Worm (Caenorhabditis elegans) whole organism, young adult: ENCODE data around the gene nhr-90.

Source experiments
- B0035.1 ChIP-seq: sonication (generic microtip); optimal IDR thresholded peaks from 2 replicates; lab custom pipeline; 2016; ENCODE audit warnings: missing genetic modification characterization, mild to moderate bottlenecking, missing compliant biosample characterization, missing genotype, missing genetic modification reagents
- B0261.1 ChIP-seq: sonication (generic microtip); optimal IDR thresholded peaks from 2 replicates; lab custom pipeline; 2016; ENCODE audit warnings: mild to moderate bottlenecking, missing genetic modification characterization, moderate library complexity, missing compliant biosample characterization
- F33H1.4 ChIP-seq: fragments of 200-800 bp; sonication (Bioruptor generic); IDR thresholded peaks from 2 replicates; pipeline ENCODE4 v1.3.6; 2022; ENCODE audit warnings: missing genetic modification reagents, missing genetic modification characterization, missing compliant biosample characterization
- F55B11.4 ChIP-seq: sonication (generic microtip); optimal IDR thresholded peaks from 2 replicates; lab custom pipeline; 2016; ENCODE audit warnings: missing compliant biosample characterization, missing genetic modification characterization, borderline replicate concordance; ENCODE audit not compliant: insufficient read depth
- F57A8.1 ChIP-seq: fragments of 200-800 bp; sonication (Bioruptor generic); optimal IDR thresholded peaks from 2 replicates; lab custom pipeline; 2018; ENCODE audit warnings: mild to moderate bottlenecking, missing genetic modification characterization, moderate library complexity, missing compliant biosample characterization
- K11D2.4 ChIP-seq: fragments of 200-800 bp; sonication (Bioruptor generic); IDR thresholded peaks from 2 replicates; pipeline ENCODE4 v1.3.6; 2022; ENCODE audit warnings: missing genetic modification reagents, missing genetic modification characterization, missing compliant biosample characterization
- Y53F4B.3 ChIP-seq: fragments of 200-800 bp; sonication (Bioruptor generic); IDR thresholded peaks from 2 replicates; pipeline ENCODE4 v1.3.6; 2022; ENCODE audit warnings: missing genetic modification reagents, missing genetic modification characterization, missing compliant biosample characterization
- Y67H2A.10 ChIP-seq: fragments of 200-800 bp; sonication (Bioruptor generic); conservative IDR thresholded peaks from 2 replicates; pipeline ENCODE4 v1.3.6; 2022; ENCODE audit warnings: missing genetic modification reagents, missing genetic modification characterization, missing compliant biosample characterization
- aptf-2 ChIP-seq: fragments of 200-800 bp; sonication (Bioruptor generic); conservative IDR thresholded peaks from 2 replicates; pipeline ENCODE4 v1.3.6; 2022; ENCODE audit warnings: missing genetic modification reagents, missing genetic modification characterization, missing compliant biosample characterization
- atf-7 ChIP-seq: sonication (generic microtip); optimal IDR thresholded peaks from 2 replicates; lab custom pipeline; 2017; ENCODE audit warnings: mild to moderate bottlenecking, missing genetic modification characterization, missing compliant biosample characterization
- ceh-27 ChIP-seq: fragments of 200-800 bp; sonication (Bioruptor generic); optimal IDR thresholded peaks from 2 replicates; lab custom pipeline; 2018; ENCODE audit warnings: mild to moderate bottlenecking, missing genetic modification characterization, moderate library complexity, missing compliant biosample characterization
- ceh-91 ChIP-seq: fragments of 200-800 bp; sonication (Bioruptor generic); IDR thresholded peaks from 2 replicates; pipeline ENCODE4 v1.3.6; 2022; ENCODE audit warnings: missing genetic modification reagents, missing genetic modification characterization, missing compliant biosample characterization
- egl-18 ChIP-seq: fragments of 200-800 bp; sonication (Bioruptor generic); IDR thresholded peaks from 2 replicates; pipeline ENCODE4 v1.3.6; 2022; ENCODE audit warnings: missing genetic modification reagents, missing genetic modification characterization, missing compliant biosample characterization
- egrh-3 ChIP-seq: fragments of 200-800 bp; sonication (Bioruptor generic); IDR thresholded peaks from 2 replicates; pipeline ENCODE4 v1.3.6; 2022; ENCODE audit warnings: missing genetic modification reagents, missing genetic modification characterization, missing compliant biosample characterization
- him-1 ChIP-seq: sonication (generic microtip); optimal IDR thresholded peaks from 2 replicates; lab custom pipeline; 2016; ENCODE audit warnings: missing genotype, missing genetic modification reagents, missing genetic modification characterization, missing compliant biosample characterization
- hlh-26 ChIP-seq: fragments of 200-800 bp; sonication (Bioruptor generic); conservative IDR thresholded peaks from 2 replicates; pipeline ENCODE4 v1.3.6; 2022; ENCODE audit warnings: missing genetic modification reagents, missing genetic modification characterization, missing compliant biosample characterization
- hsf-1 ChIP-seq: fragments of 200-800 bp; sonication (Bioruptor generic); IDR thresholded peaks from 2 replicates; pipeline ENCODE4 v1.3.6; 2022; ENCODE audit warnings: missing genetic modification reagents, missing genetic modification characterization, missing compliant biosample characterization
- lag-1 ChIP-seq: fragments of 200-800 bp; sonication (Bioruptor generic); IDR thresholded peaks from 2 replicates; pipeline ENCODE4 v1.3.6; 2022; ENCODE audit warnings: missing genetic modification reagents, missing genetic modification characterization, missing compliant biosample characterization
- lir-1 ChIP-seq: fragments of 200-800 bp; sonication (Bioruptor generic); conservative IDR thresholded peaks from 2 replicates; pipeline ENCODE4 v1.3.6; 2022; ENCODE audit warnings: missing genetic modification reagents, missing genetic modification characterization, missing compliant biosample characterization
- madf-3 ChIP-seq: fragments of 200-800 bp; sonication (Bioruptor generic); IDR thresholded peaks from 2 replicates; pipeline ENCODE4 v1.3.6; 2022; ENCODE audit warnings: missing genetic modification reagents, missing genetic modification characterization, missing compliant biosample characterization
- nfyb-1 ChIP-seq: fragments of 200-800 bp; sonication (Bioruptor generic); IDR thresholded peaks from 2 replicates; pipeline ENCODE4 v1.3.6; 2022; ENCODE audit warnings: missing genetic modification reagents, missing genetic modification characterization, missing compliant biosample characterization
- nhr-120 ChIP-seq: fragments of 200-800 bp; sonication (Bioruptor generic); IDR thresholded peaks from 2 replicates; pipeline ENCODE4 v1.3.6; 2022; ENCODE audit warnings: missing genetic modification characterization, missing compliant biosample characterization
- nhr-27 ChIP-seq: fragments of 200-800 bp; sonication (Bioruptor generic); optimal IDR thresholded peaks from 2 replicates; lab custom pipeline; 2018; ENCODE audit warnings: mild to moderate bottlenecking, missing genetic modification characterization, moderate library complexity, missing compliant biosample characterization
- pbrm-1 ChIP-seq: fragments of 200-800 bp; sonication (Bioruptor generic); IDR thresholded peaks from 2 replicates; pipeline ENCODE4 v1.3.6; 2022; ENCODE audit warnings: missing genetic modification reagents, missing genetic modification characterization, missing compliant biosample characterization
- repo-1 ChIP-seq: sonication (generic microtip); optimal IDR thresholded peaks from 2 replicates; lab custom pipeline; 2017; ENCODE audit warnings: mild to moderate bottlenecking, missing genetic modification characterization, missing compliant biosample characterization
- rpc-1 ChIP-seq, 2 experiments: fragments of 150-350 bp in 1 of 2; sonication (generic microtip) in 1 of 2; optimal IDR thresholded peaks; 2 replicates each; lab custom pipeline; 2014 to 2018; ENCODE audit warnings: missing biosample characterization in 1 of 2, missing genetic modification characterization in 1 of 2, missing genetic modification reagents in 1 of 2, missing genotype in 1 of 2
- sea-2 ChIP-seq: fragments of 200-800 bp; sonication (Bioruptor generic); IDR thresholded peaks from 2 replicates; pipeline ENCODE4 v1.3.6; 2022; ENCODE audit warnings: missing genetic modification characterization, missing compliant biosample characterization
- snpc-1.1 ChIP-seq: sonication (generic microtip); optimal IDR thresholded peaks from 2 replicates; lab custom pipeline; 2017; ENCODE audit warnings: missing genetic modification characterization, mild to moderate bottlenecking, missing compliant biosample characterization, antibody characterized with exemption, moderate library complexity, missing genotype, missing genetic modification reagents; ENCODE audit not compliant: insufficient read depth
- snpc-1.3 ChIP-seq: sonication (generic microtip); optimal IDR thresholded peaks from 2 replicates; lab custom pipeline; 2017; ENCODE audit warnings: missing genetic modification characterization, mild to moderate bottlenecking, missing compliant biosample characterization, antibody characterized with exemption, moderate library complexity, missing genotype, missing genetic modification reagents; ENCODE audit not compliant: insufficient read depth
- unc-130 ChIP-seq: sonication (generic microtip); optimal IDR thresholded peaks from 2 replicates; lab custom pipeline; 2016; ENCODE audit warnings: missing genetic modification reagents, missing genetic modification characterization, missing compliant biosample characterization
- zim-3 ChIP-seq: sonication (generic microtip); optimal IDR thresholded peaks from 2 replicates; lab custom pipeline; 2017; ENCODE audit warnings: mild to moderate bottlenecking, missing genetic modification characterization, moderate library complexity, missing compliant biosample characterization

Gene nhr-90

ce11 chrV:654402-654801 is 44.1 kb downstream of the nhr-90 start, which contains the start of gene srj-6:
Gene srj-6, minus strand, starts transcription at chrV:654502.
- TF ChIP-seq ceh-27 (GFP tag; lab: Kevin White, UChicago): no peak
- no peak for TF ChIP-seq him-1
- TF ChIP-seq madf-3 (GFP tag; lab: Robert Waterston, UW): no peak
- TF ChIP-seq F55B11.4 (tag; lab: Kevin White, UChicago): no peak
- no peak for TF ChIP-seq snpc-1.1
- TF ChIP-seq atf-7 (tag; lab: Kevin White, UChicago): no peak
- no peak for TF ChIP-seq hsf-1 (GFP tag; lab: Robert Waterston, UW)
- TF ChIP-seq pbrm-1 (GFP tag; lab: Robert Waterston, UW): no peak
- TF ChIP-seq lir-1 (GFP tag; lab: Robert Waterston, UW): no peak
- no peak for TF ChIP-seq aptf-2 (GFP tag; lab: Robert Waterston, UW)
- no peak for TF ChIP-seq nhr-27 (tag; lab: Kevin White, UChicago)

DNA sequence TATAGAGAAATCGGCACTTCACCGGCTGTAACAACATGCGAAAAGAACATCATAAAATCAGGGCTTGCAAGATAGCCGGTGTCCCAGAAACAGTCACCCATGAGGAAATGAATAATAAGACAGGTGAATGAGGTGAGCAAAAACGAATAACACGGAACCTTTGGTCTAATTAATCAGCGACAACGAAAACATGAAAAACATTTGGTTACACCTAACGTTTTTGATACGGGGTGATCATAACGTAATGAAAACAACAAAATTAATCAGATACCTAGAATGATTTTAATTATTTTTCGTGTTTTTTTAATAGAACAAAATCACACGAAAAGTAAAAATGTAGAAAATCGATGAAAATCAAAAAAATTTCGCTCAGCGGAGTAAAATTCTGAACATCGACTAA is 45.5 kb downstream of the nhr-90 start, which contains the start of gene srh-245:
Gene srh-245, minus strand, starts transcription at position 101 of the 400 bp plus-strand sequence.
- TF ChIP-seq B0035.1 (no peak), egl-18 (GFP tag; lab: Robert Waterston, UW) (no peak), nhr-120 (GFP tag; lab: Robert Waterston, UW) (no peak), Y67H2A.10 (GFP tag; lab: Robert Waterston, UW) (no peak), zim-3 (tag; lab: Kevin White, UChicago) (no peak), hlh-26 (GFP tag; lab: Robert Waterston, UW) (no peak), unc-130 (GFP tag; lab: Kevin White, UChicago) (no peak), lag-1 (GFP tag; lab: Robert Waterston, UW) (no peak)

DNA sequence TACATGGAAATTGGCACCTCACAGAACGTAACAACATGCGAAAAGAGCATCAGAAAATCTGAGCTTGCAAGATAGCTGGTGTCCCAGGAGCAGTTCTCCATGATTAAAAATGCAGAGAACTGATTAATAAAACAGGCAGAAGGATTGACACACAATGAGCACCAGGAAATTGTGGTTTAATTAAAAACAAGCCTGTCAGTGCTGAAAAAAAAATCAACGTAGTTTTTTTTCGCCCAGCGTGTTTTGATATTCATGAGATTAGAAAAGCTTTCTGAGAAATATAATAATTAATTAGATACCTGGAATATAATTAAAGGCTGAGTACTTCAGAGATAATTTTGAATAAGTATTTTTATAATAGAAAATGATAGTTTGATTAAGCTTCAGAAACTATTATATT is 47.4 kb downstream of the nhr-90 start, which contains the start of gene srh-246:
Gene srh-246, minus strand, starts transcription at position 101 of the 400 bp plus-strand sequence.
- TF ChIP-seq F57A8.1 (no peak), F33H1.4 (GFP tag; lab: Robert Waterston, UW) (no peak), K11D2.4 (GFP tag; lab: Robert Waterston, UW) (no peak), B0261.1 (tag; lab: Kevin White, UChicago) (no peak), repo-1 (tag; lab: Kevin White, UChicago) (no peak), sea-2 (GFP tag; lab: Robert Waterston, UW) (no peak), rpc-1 (optimal IDR thresholded peaks at IDR 0.05; lab: Kevin White, UChicago) (no peak), rpc-1 (tag; optimal IDR thresholded peaks at IDR 0.05; lab: Kevin White, UChicago) (no peak), snpc-1.3 (tag; lab: Kevin White, UChicago) (no peak), nfyb-1 (GFP tag; lab: Robert Waterston, UW) (no peak)
- TF ChIP-seq, all 124 proteins: peak for 0

DNA sequence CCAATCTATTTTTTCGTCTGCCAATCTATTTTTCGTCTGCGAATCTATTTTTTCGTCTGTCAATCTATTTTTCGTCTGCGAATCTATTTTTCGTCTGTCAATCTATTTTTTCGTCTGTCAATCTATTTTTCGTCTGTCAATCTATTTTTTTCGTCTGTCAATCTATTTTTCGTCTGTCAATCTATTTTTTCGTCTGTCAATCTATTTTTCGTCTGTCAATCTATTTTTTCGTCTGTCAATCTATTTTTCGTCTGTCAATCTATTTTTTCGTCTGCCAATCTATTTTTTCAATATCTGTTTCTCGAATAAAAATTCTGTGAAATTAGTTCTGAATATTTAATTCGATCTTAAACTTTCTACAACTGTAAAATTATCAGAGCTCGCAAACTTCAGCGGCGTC is 47.8 kb downstream of the nhr-90 start:
- TF ChIP-seq Y53F4B.3: peak; percentile 99; the same call in 1 of the 2 replicates
- peak; percentile 74; the same call in 1 of the 2 replicates for TF ChIP-seq madf-3 (GFP tag; lab: Robert Waterston, UW)
- TF ChIP-seq hsf-1 (GFP tag; lab: Robert Waterston, UW): 0 out of 2 replicates have a peak, but pooled peaks have one; percentile 35
- TF ChIP-seq ceh-91 (GFP tag; lab: Robert Waterston, UW): peak; percentile 44; the same call in 1 of the 2 replicates
- TF ChIP-seq egrh-3 (GFP tag; lab: Robert Waterston, UW): peak; percentile 92
